Worm (Caenorhabditis elegans) whole organism, L1 larva: ENCODE measurements around the gene chil-14.

Experiments used
- C04F5.9 ChIP-seq: sonication (generic microtip); optimal IDR thresholded peaks from 2 replicates; lab custom pipeline; 2016; ENCODE audit warnings: missing genetic modification characterization, missing compliant biosample characterization
- C16A3.4 ChIP-seq: fragments of 150-350 bp; optimal IDR thresholded peaks from 2 replicates; lab custom pipeline; 2014; ENCODE audit warnings: missing biosample characterization, missing genetic modification characterization
- C34B4.2 ChIP-seq: sonication (generic microtip); optimal IDR thresholded peaks from 2 replicates; lab custom pipeline; 2017; ENCODE audit warnings: mild to moderate bottlenecking, missing genetic modification characterization, missing compliant biosample characterization
- aha-1 ChIP-seq: fragments of 150-350 bp; optimal IDR thresholded peaks from 2 replicates; lab custom pipeline; 2014; ENCODE audit warnings: missing biosample characterization, missing genetic modification characterization
- alr-1 ChIP-seq: fragments of 200-800 bp; sonication (Bioruptor generic); optimal IDR thresholded peaks from 2 replicates; lab custom pipeline; 2018; ENCODE audit warnings: borderline replicate concordance, mild to moderate bottlenecking, missing genetic modification characterization, missing compliant biosample characterization
- aly-2 ChIP-seq: fragments of 150-350 bp; optimal IDR thresholded peaks from 2 replicates; lab custom pipeline; 2014; ENCODE audit warnings: missing biosample characterization, missing genetic modification characterization
- ama-1 ChIP-seq: fragments of 150-350 bp; optimal IDR thresholded peaks from 2 replicates; lab custom pipeline; 2014
- blmp-1 ChIP-seq: fragments of 150-350 bp; optimal IDR thresholded peaks from 2 replicates; lab custom pipeline; 2014; ENCODE audit warnings: missing biosample characterization, missing genetic modification characterization
- ceh-82 ChIP-seq, 3 experiments: fragments of 150-350 bp in 1 of 3; sonication (generic microtip) in 2 of 3; optimal IDR thresholded peaks; 2 replicates each; lab custom pipeline; 2014 to 2017; ENCODE audit warnings: missing biosample characterization in 3 of 3, missing genetic modification characterization in 3 of 3
- ceh-90 ChIP-seq: sonication (generic microtip); optimal IDR thresholded peaks from 2 replicates; lab custom pipeline; 2016; ENCODE audit warnings: missing genetic modification characterization, missing compliant biosample characterization
- efl-1 ChIP-seq, 4 experiments: fragments of 150-350 bp; optimal IDR thresholded peaks in 3 of 4; peaks in 1 of 4; 1 replicate in 1 of 4; 2 replicates in 3 of 4; lab custom pipeline; 2014; ENCODE audit warnings: missing biosample characterization in 2 of 4, missing genetic modification characterization in 2 of 4, missing genetic modification reagents in 2 of 4
- egl-13 ChIP-seq: sonication (generic microtip); optimal IDR thresholded peaks from 2 replicates; lab custom pipeline; 2016; ENCODE audit warnings: missing genotype, missing genetic modification reagents, missing genetic modification characterization, missing compliant biosample characterization
- egl-27 ChIP-seq, 2 experiments: fragments of 150-350 bp in 1 of 2; sonication (generic microtip); optimal IDR thresholded peaks; 3 replicates each; lab custom pipeline; 2017 to 2018; ENCODE audit warnings: missing biosample characterization in 2 of 2, missing genetic modification characterization in 2 of 2, missing genetic modification reagents in 2 of 2
- elt-3 ChIP-seq, 6 experiments: fragments of 150-350 bp in 1 of 6; sonication (generic microtip); optimal IDR thresholded peaks; 2 replicates each; lab custom pipeline; 2017 to 2018; ENCODE audit warnings: missing biosample characterization in 6 of 6, missing genetic modification characterization in 6 of 6, inconsistent platforms in 1 of 6
- fkh-4 ChIP-seq: sonication (generic microtip); optimal IDR thresholded peaks from 2 replicates; lab custom pipeline; 2016; ENCODE audit warnings: missing compliant biosample characterization, missing genetic modification characterization, borderline replicate concordance
- fos-1 ChIP-seq: fragments of 150-350 bp; optimal IDR thresholded peaks from 2 replicates; lab custom pipeline; 2014; ENCODE audit warnings: missing biosample characterization, missing genetic modification characterization
- grh-1 ChIP-seq: fragments of 200-800 bp; sonication (Bioruptor generic); IDR thresholded peaks from 2 replicates; pipeline ENCODE4 v1.3.6; 2022; ENCODE audit warnings: missing genetic modification reagents, missing genetic modification characterization, missing compliant biosample characterization
- hlh-17 ChIP-seq: fragments of 200-800 bp; sonication (Bioruptor generic); optimal IDR thresholded peaks from 2 replicates; lab custom pipeline; 2018; ENCODE audit warnings: missing genetic modification characterization, mild to moderate bottlenecking, missing compliant biosample characterization, moderate library complexity, borderline replicate concordance
- hpl-2 ChIP-seq: fragments of 150-350 bp; optimal IDR thresholded peaks from 2 replicates; lab custom pipeline; 2014; ENCODE audit warnings: missing biosample characterization, missing genetic modification reagents, missing genetic modification characterization
- irx-1 ChIP-seq: sonication (generic microtip); optimal IDR thresholded peaks from 2 replicates; lab custom pipeline; 2016; ENCODE audit warnings: missing genetic modification characterization, missing compliant biosample characterization
- isw-1 ChIP-seq: fragments of 200-800 bp; sonication (Bioruptor generic); IDR thresholded peaks from 2 replicates; pipeline ENCODE4 v1.3.6; 2022; ENCODE audit warnings: missing genetic modification characterization, missing compliant biosample characterization
- jun-1 ChIP-seq: fragments of 150-350 bp; optimal IDR thresholded peaks from 2 replicates; lab custom pipeline; 2014; ENCODE audit warnings: missing biosample characterization, missing genetic modification reagents, missing genetic modification characterization
- lin-14 ChIP-seq: fragments of 200-800 bp; sonication (Bioruptor generic); optimal IDR thresholded peaks from 2 replicates; lab custom pipeline; 2018; ENCODE audit warnings: mild to moderate bottlenecking, missing genetic modification characterization, moderate library complexity, missing compliant biosample characterization
- lin-15B ChIP-seq: fragments of 150-350 bp; sonication (generic microtip); optimal IDR thresholded peaks from 3 replicates; lab custom pipeline; 2014; ENCODE audit warnings: missing biosample characterization, missing genetic modification characterization
- lin-35 ChIP-seq, 2 experiments: fragments of 150-350 bp; optimal IDR thresholded peaks; 2 replicates each; lab custom pipeline; 2014; ENCODE audit warnings: missing biosample characterization in 2 of 2, missing genetic modification characterization in 2 of 2, missing genetic modification reagents in 2 of 2
- lin-39 ChIP-seq: fragments of 150-350 bp; optimal IDR thresholded peaks from 2 replicates; lab custom pipeline; 2014; ENCODE audit warnings: missing biosample characterization, missing genetic modification reagents, missing genetic modification characterization
- mab-9 ChIP-seq: fragments of 200-800 bp; sonication (Bioruptor generic); IDR thresholded peaks from 2 replicates; pipeline ENCODE4 v1.3.6; 2022; ENCODE audit warnings: missing genetic modification reagents, missing genetic modification characterization, missing compliant biosample characterization
- nhr-12 ChIP-seq: sonication (generic microtip); optimal IDR thresholded peaks from 2 replicates; lab custom pipeline; 2017; ENCODE audit warnings: missing biosample characterization, missing genetic modification characterization
- nhr-237 ChIP-seq: fragments of 150-350 bp; optimal IDR thresholded peaks from 2 replicates; lab custom pipeline; 2014; ENCODE audit warnings: missing biosample characterization, missing genetic modification characterization
- nhr-47 ChIP-seq: sonication (generic microtip); optimal IDR thresholded peaks from 2 replicates; lab custom pipeline; 2016; ENCODE audit warnings: mild to moderate bottlenecking, missing genetic modification characterization, moderate library complexity, missing compliant biosample characterization
- nhr-71 ChIP-seq: sonication (generic microtip); optimal IDR thresholded peaks from 2 replicates; lab custom pipeline; 2016; ENCODE audit warnings: mild to moderate bottlenecking, missing genetic modification characterization, moderate library complexity, missing compliant biosample characterization
- nhr-90 ChIP-seq: sonication (generic microtip); optimal IDR thresholded peaks from 2 replicates; lab custom pipeline; 2016; ENCODE audit warnings: mild to moderate bottlenecking, missing genetic modification characterization, missing compliant biosample characterization; ENCODE audit not compliant: poor library complexity
- pqm-1 ChIP-seq: sonication (generic microtip); optimal IDR thresholded peaks from 3 replicates; lab custom pipeline; 2017; ENCODE audit warnings: missing biosample characterization, missing genetic modification characterization
- skn-1 ChIP-seq: fragments of 150-350 bp; optimal IDR thresholded peaks from 2 replicates; lab custom pipeline; 2014; ENCODE audit warnings: missing biosample characterization, missing genetic modification characterization
- snpc-4 ChIP-seq: fragments of 150-350 bp; optimal IDR thresholded peaks from 2 replicates; lab custom pipeline; 2014; ENCODE audit warnings: missing biosample characterization, missing genetic modification characterization
- sptf-1 ChIP-seq: fragments of 150-350 bp; optimal IDR thresholded peaks from 2 replicates; lab custom pipeline; 2014; ENCODE audit warnings: missing biosample characterization, missing genetic modification characterization
- unc-62 ChIP-seq: fragments of 150-350 bp; optimal IDR thresholded peaks from 2 replicates; lab custom pipeline; 2014; ENCODE audit warnings: missing biosample characterization, missing genetic modification reagents, missing genetic modification characterization
- unc-86 ChIP-seq: sonication (generic microtip); optimal IDR thresholded peaks from 2 replicates; lab custom pipeline; 2016; ENCODE audit warnings: missing genetic modification characterization, missing compliant biosample characterization
- zag-1 ChIP-seq: fragments of 150-350 bp; optimal IDR thresholded peaks from 2 replicates; lab custom pipeline; 2014; ENCODE audit warnings: missing biosample characterization, missing genetic modification characterization
- ztf-11 ChIP-seq, 2 experiments: sonication (generic microtip); optimal IDR thresholded peaks; 2 replicates each; lab custom pipeline; 2016 to 2017; ENCODE audit warnings: missing genetic modification characterization in 2 of 2, missing biosample characterization in 1 of 2, missing compliant biosample characterization in 1 of 2
- ztf-4 ChIP-seq: fragments of 150-350 bp; optimal IDR thresholded peaks from 2 replicates; lab custom pipeline; 2014; ENCODE audit warnings: missing biosample characterization, missing genetic modification characterization

chil-14 gene

DNA sequence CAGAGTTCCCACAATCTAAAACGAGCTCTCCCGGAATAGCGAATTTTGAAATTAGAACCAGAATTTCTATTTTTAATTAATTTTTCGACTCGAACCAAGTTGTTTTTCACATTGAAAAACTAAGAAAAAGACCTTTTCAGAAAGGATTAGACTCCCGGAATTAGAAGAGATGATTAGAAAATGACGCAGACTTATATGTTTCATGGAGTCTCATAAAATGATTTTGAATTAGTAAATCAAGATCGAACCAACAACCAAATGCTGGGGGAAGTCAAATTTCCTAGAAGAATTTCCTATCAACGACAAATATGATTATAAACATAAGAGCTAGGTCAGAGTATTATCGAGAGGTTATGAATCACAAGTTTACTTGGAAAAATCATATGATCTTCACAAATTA lies 33.8 kb downstream of the chil-14 start (continued):
- TF ChIP-seq nhr-90 (tag; lab: Kevin White, UChicago) (no peak), skn-1 (tag; lab: Kevin White, UChicago) (no peak), sptf-1 (tag; lab: Kevin White, UChicago) (no peak), pqm-1 (tag; lab: Kevin White, UChicago) (no peak), hlh-17 (no peak)

- TF ChIP-seq elt-3 (tag; optimal IDR thresholded peaks at IDR 0.05; lab: Kevin White, UChicago): no peak
- TF ChIP-seq lin-14: no peak
- TF ChIP-seq nhr-47 (tag; lab: Kevin White, UChicago): no peak
- TF ChIP-seq nhr-71 (tag; lab: Kevin White, UChicago): no peak
- TF ChIP-seq isw-1 (GFP tag; lab: Robert Waterston, UW): no peak
- TF ChIP-seq irx-1 (tag; lab: Kevin White, UChicago): no peak
- no peak for TF ChIP-seq aly-2
- no peak for TF ChIP-seq hpl-2 (GFP tag; lab: Kevin White, UChicago)
- TF ChIP-seq nhr-12 (tag; lab: Kevin White, UChicago): no peak
- no peak for TF ChIP-seq ztf-4 (tag; lab: Kevin White, UChicago)
- TF ChIP-seq skn-1 (tag; lab: Kevin White, UChicago): no peak
- no peak for TF ChIP-seq blmp-1 (tag; lab: Kevin White, UChicago)
- no peak for TF ChIP-seq lin-35 (GFP tag; optimal IDR thresholded peaks at IDR 0.05; lab: Kevin White, UChicago)
- TF ChIP-seq lin-15B (tag; lab: Kevin White, UChicago): no peak
- no peak for TF ChIP-seq ceh-82 (tag; optimal IDR thresholded peaks at IDR 0.05; lab: Kevin White, UChicago)
- no peak for TF ChIP-seq nhr-237
- TF ChIP-seq zag-1 (tag; lab: Kevin White, UChicago): no peak
- no peak for TF ChIP-seq snpc-4
- TF ChIP-seq egl-13 (tag; lab: Kevin White, UChicago): no peak
- TF ChIP-seq nhr-90 (tag; lab: Kevin White, UChicago): no peak
These were observed 36.6 kb downstream of the chil-14 start, which contains the start of gene C38C3.6 for ce11 chrV:1491510-1491909. Gene C38C3.6, minus strand, starts transcription at chrV:1491610.

DNA sequence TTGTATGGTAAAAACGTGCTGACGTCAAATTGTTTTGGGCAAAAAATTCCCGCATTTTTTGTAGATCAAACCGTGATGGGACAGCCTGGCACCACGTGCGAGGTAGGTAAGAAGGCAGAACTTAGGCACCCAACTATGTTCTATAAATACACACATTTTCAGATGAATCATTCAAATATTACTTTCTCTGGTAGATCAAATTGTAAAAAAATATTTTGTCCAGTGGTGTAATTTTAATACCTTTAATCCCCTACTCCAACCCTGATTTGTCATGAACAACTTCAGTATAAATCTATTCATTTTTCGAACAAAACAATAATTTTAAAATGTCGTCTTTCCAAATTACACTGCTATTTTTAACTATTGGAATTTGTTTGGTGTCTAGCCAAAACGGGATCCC lies 39.6 kb downstream of the chil-14 start, which contains the start of gene spig-7:
Gene spig-7, plus strand, starts transcription at position 301 of the 400 bp plus-strand sequence.
- TF ChIP-seq fkh-4 (no peak), mab-9 (GFP tag; lab: Robert Waterston, UW) (no peak), aha-1 (tag; lab: Kevin White, UChicago) (no peak), hpl-2 (GFP tag; lab: Kevin White, UChicago) (no peak), ama-1 (no peak), skn-1 (tag; lab: Kevin White, UChicago) (no peak), ztf-4 (tag; lab: Kevin White, UChicago) (no peak), ceh-90 (tag; lab: Kevin White, UChicago) (no peak), lin-39 (no peak), zag-1 (tag; lab: Kevin White, UChicago) (no peak), irx-1 (tag; lab: Kevin White, UChicago) (no peak), unc-86 (no peak)

DNA sequence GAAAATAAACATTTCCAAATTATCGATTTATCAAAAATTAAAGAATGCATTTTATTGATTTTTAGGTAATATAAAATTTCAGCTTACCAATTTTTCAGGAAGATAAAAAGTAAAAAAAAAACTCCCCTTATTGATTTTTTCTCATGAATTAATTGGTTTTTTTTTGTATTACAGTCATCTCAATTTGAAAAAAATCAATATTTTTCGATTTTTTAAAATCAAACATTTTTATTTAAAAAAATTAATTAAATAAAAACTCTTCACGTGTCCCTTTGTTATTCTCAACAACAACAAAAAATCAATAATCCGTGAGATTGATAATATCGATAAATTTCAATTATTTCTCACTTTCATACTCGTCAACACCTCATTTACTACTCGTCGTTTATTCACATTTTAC lies 40.5 kb downstream of the chil-14 start, which contains the start of gene C38C3.3:
Gene C38C3.3, plus strand, starts transcription at position 301 of the 400 bp plus-strand sequence.
- TF ChIP-seq C34B4.2 (tag; lab: Kevin White, UChicago) (no peak), grh-1 (no peak), snpc-4 (no peak), skn-1 (tag; lab: Kevin White, UChicago) (no peak), C16A3.4 (tag; lab: Kevin White, UChicago) (no peak), egl-27 (tag; optimal IDR thresholded peaks at IDR 0.05; lab: Kevin White, UChicago) (no peak), jun-1 (tag; lab: Kevin White, UChicago) (no peak), elt-3 (tag; optimal IDR thresholded peaks at IDR 0.05; lab: Kevin White, UChicago) (no peak), alr-1 (tag; lab: Kevin White, UChicago) (no peak), efl-1 (optimal IDR thresholded peaks at IDR 0.05; lab: Kevin White, UChicago) (no peak), efl-1 (GFP tag; optimal IDR thresholded peaks at IDR 0.05 in 1 of 2; lab: Kevin White, UChicago) (no peak), ztf-11 (tag; optimal IDR thresholded peaks at IDR 0.05; lab: Kevin White, UChicago) (no peak), aly-2 (no peak), unc-62 (GFP tag; lab: Kevin White, UChicago) (no peak), C04F5.9 (tag; lab: Kevin White, UChicago) (no peak), fos-1 (no peak)
